Fruit fly (Drosophila melanogaster): ENCODE results near the gene CG7099.

Gene CG7099

DNA sequence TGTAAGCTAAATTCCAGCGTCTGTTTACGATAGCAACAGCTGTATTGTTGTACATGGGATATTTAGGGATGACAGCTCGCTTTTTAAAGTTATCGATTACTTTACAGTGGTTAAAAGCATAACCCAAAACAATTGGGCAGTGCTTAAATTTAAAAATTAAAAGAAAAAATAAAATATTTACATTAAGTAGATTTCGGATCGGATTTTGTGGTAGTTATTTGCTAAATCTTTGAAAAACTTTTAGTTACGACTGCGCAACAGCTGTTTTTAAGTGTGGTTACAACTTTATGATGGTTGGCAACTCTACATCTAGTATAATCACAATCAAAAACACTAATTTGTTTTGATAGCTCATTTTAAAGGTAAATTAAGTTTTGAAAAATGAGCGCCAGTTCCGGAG, at the start of gene CG7099, which contains the start of gene Ing5 (continued):
- TF ChIP-seq odd (GFP tag; optimal IDR thresholded peaks at IDR 0.05) = peak; percentile 85
- peak; percentile 83 for TF ChIP-seq Nf-YB (GFP tag; optimal IDR thresholded peaks at IDR 0.05)
- TF ChIP-seq Ets65A (GFP tag) = peak; percentile 98
- peak; percentile 88 for TF ChIP-seq CHES-1-like (GFP tag; optimal IDR thresholded peaks at IDR 0.05)
- TF ChIP-seq pum (GFP tag; optimal IDR thresholded peaks at IDR 0.05) = peak; percentile 89
- TF ChIP-seq exex (tag; optimal IDR thresholded peaks at IDR 0.05) = peak; percentile 97
- TF ChIP-seq peb (GFP tag; IDR thresholded peaks at IDR 0.05) = peak; percentile 94
- TF ChIP-seq Nf-YA (GFP tag; IDR thresholded peaks at IDR 0.05) = peak; percentile 89
- TF ChIP-seq hkb (optimal IDR thresholded peaks at IDR 0.05) = no peak
- peak; percentile 95 for TF ChIP-seq hkb (GFP tag; IDR thresholded peaks at IDR 0.05)
- TF ChIP-seq CG2712 (tag; optimal IDR thresholded peaks at IDR 0.05) = peak; percentile 97
- peak; percentile 81 for TF ChIP-seq E2f2 (GFP tag; IDR thresholded peaks at IDR 0.05)
- peak; percentile 98 for TF ChIP-seq CG34422 (GFP tag; IDR thresholded peaks at IDR 0.05)
- TF ChIP-seq ara (GFP tag; IDR thresholded peaks at IDR 0.05) = peak; percentile 96
- TF ChIP-seq CG8924 (tag; optimal IDR thresholded peaks at IDR 0.05) = peak; percentile 95
- TF ChIP-seq CG12391 (tag; optimal IDR thresholded peaks at IDR 0.05) = peak; percentile 98
- peak; percentile 99 for TF ChIP-seq MBD-R2 (GFP tag; IDR thresholded peaks at IDR 0.05)
- TF ChIP-seq CG6254 (GFP tag; optimal IDR thresholded peaks at IDR 0.05) = peak; percentile 87
- peak; percentile 90 for TF ChIP-seq cwo (GFP tag; optimal IDR thresholded peaks at IDR 0.05)
- TF ChIP-seq CG9437 (GFP tag; optimal IDR thresholded peaks at IDR 0.05) = peak; percentile 86
- peak; percentile 92 for TF ChIP-seq CG5953 (GFP tag; IDR thresholded peaks at IDR 0.05)
- TF ChIP-seq Fer3 (tag; optimal IDR thresholded peaks at IDR 0.05) = peak; percentile 97
- peak; percentile 94 for TF ChIP-seq CG4820 (GFP tag; optimal IDR thresholded peaks at IDR 0.05)
- peak; percentile 93 for TF ChIP-seq Usf (GFP tag; optimal IDR thresholded peaks at IDR 0.05)
- peak; percentile 95 for TF ChIP-seq CG10431 (GFP tag; optimal IDR thresholded peaks at IDR 0.05)
- TF ChIP-seq Kr (GFP tag; optimal IDR thresholded peaks at IDR 0.05) = no peak
- peak; percentile 94 for TF ChIP-seq Awh (GFP tag; IDR thresholded peaks at IDR 0.05)
- TF ChIP-seq TFAM (GFP tag; optimal IDR thresholded peaks at IDR 0.05) = peak; percentile 53
- peak; percentile 74 for TF ChIP-seq CG10274 (GFP tag; optimal IDR thresholded peaks at IDR 0.05)
- TF ChIP-seq fd3F (GFP tag; optimal IDR thresholded peaks at IDR 0.05) = peak; percentile 96
- TF ChIP-seq Oli (tag; optimal IDR thresholded peaks at IDR 0.05) = peak; percentile 94
- peak; percentile 83 for TF ChIP-seq Sry-δ (GFP tag; optimal IDR thresholded peaks at IDR 0.05)
- TF ChIP-seq CG12219 (GFP tag; optimal IDR thresholded peaks at IDR 0.05) = peak; percentile 85
- peak; percentile 97 for TF ChIP-seq otp (GFP tag; IDR thresholded peaks at IDR 0.05)
- peak; percentile 95 for TF ChIP-seq CG3065 (GFP tag; optimal IDR thresholded peaks at IDR 0.05)
- peak; percentile 71 for TF ChIP-seq repo (GFP tag; optimal IDR thresholded peaks at IDR 0.05)
- peak; percentile 95 for TF ChIP-seq zfh2 (GFP tag; optimal IDR thresholded peaks at IDR 0.05)
- TF ChIP-seq CG2875 (GFP tag; optimal IDR thresholded peaks at IDR 0.05) = peak; percentile 88
- peak; percentile 94 for TF ChIP-seq CG4328 (GFP tag; optimal IDR thresholded peaks at IDR 0.05)
- peak; percentile 75 for TF ChIP-seq Bgb (GFP tag; IDR thresholded peaks at IDR 0.05; ENCODE audit: partially characterized antibody)
- peak; percentile 91 for TF ChIP-seq CG17568 (GFP tag; optimal IDR thresholded peaks at IDR 0.05)
- no peak for TF ChIP-seq Dfd (GFP tag; optimal IDR thresholded peaks at IDR 0.05)
- peak; percentile 92 to 94 for TF ChIP-seq Pdp1 (GFP tag; optimal IDR thresholded peaks at IDR 0.05)
- TF ChIP-seq cato (GFP tag; optimal IDR thresholded peaks at IDR 0.05; ENCODE audit: borderline replicate concordance) = peak; percentile 94
- TF ChIP-seq ems (GFP tag; optimal IDR thresholded peaks at IDR 0.05) = peak; percentile 95
- TF ChIP-seq z (GFP tag; IDR thresholded peaks at IDR 0.05) = peak; percentile 49; the same call in 1 of the 3 replicates
- TF ChIP-seq gce (GFP tag; IDR thresholded peaks at IDR 0.05) = peak; percentile 90
- TF ChIP-seq slou (GFP tag; optimal IDR thresholded peaks at IDR 0.05) = peak; percentile 97
- TF ChIP-seq Adf1 (GFP tag; IDR thresholded peaks at IDR 0.05) = peak; percentile 72
- peak; percentile 95 for TF ChIP-seq HHEX (GFP tag; optimal IDR thresholded peaks at IDR 0.05)
- no peak for TF ChIP-seq CG14965 (GFP tag; optimal IDR thresholded peaks at IDR 0.05; ENCODE audit: borderline replicate concordance)

Measured in whole organism, embryonic.